Worm (Caenorhabditis elegans) whole organism, early embryonic: Measurements from ENCODE around the gene C05D12.3.
A peak's percentile ranks its signal among the peaks of the same experiment; 100 is the strongest.

Experiments
- B0310.2 ChIP-seq: sonication (generic microtip); optimal IDR thresholded peaks from 2 replicates; lab custom pipeline; 2016; ENCODE audit warnings: mild to moderate bottlenecking, missing genetic modification characterization, missing compliant biosample characterization
- F13C5.2 ChIP-seq: sonication (generic microtip); optimal IDR thresholded peaks from 2 replicates; lab custom pipeline; 2017; ENCODE audit warnings: mild to moderate bottlenecking, missing genetic modification characterization, inconsistent platforms, missing compliant biosample characterization
- aly-1 ChIP-seq: sonication (generic microtip); optimal IDR thresholded peaks from 2 replicates; lab custom pipeline; 2016; ENCODE audit warnings: missing genetic modification characterization, missing compliant biosample characterization
- ama-1 ChIP-seq: fragments of 150-350 bp; optimal IDR thresholded peaks from 2 replicates; lab custom pipeline; 2014
- ceh-13 ChIP-seq: fragments of 200-800 bp; sonication (Bioruptor generic); optimal IDR thresholded peaks from 2 replicates; lab custom pipeline; 2018; ENCODE audit warnings: mild to moderate bottlenecking, missing genetic modification characterization, missing compliant biosample characterization
- ceh-36 ChIP-seq: sonication (generic microtip); optimal IDR thresholded peaks from 2 replicates; lab custom pipeline; 2016; ENCODE audit warnings: missing genetic modification characterization, inconsistent platforms, missing compliant biosample characterization
- ets-7 ChIP-seq: sonication (generic microtip); optimal IDR thresholded peaks from 2 replicates; lab custom pipeline; 2016; ENCODE audit warnings: missing genotype, missing genetic modification characterization, missing compliant biosample characterization
- flt-1 ChIP-seq: fragments of 200-800 bp; sonication (Bioruptor generic); IDR thresholded peaks from 2 replicates; pipeline ENCODE4 v1.3.6; 2022; ENCODE audit warnings: missing genetic modification characterization, missing compliant biosample characterization
- hmbx-1 ChIP-seq: sonication (generic microtip); optimal IDR thresholded peaks from 2 replicates; lab custom pipeline; 2016; ENCODE audit warnings: mild to moderate bottlenecking, missing genetic modification characterization, missing compliant biosample characterization
- hmg-4 ChIP-seq: fragments of 200-800 bp; sonication (Bioruptor generic); optimal IDR thresholded peaks from 2 replicates; lab custom pipeline; 2018; ENCODE audit warnings: mild to moderate bottlenecking, missing genetic modification characterization, missing compliant biosample characterization
- hnd-1 ChIP-seq: sonication (generic microtip); optimal IDR thresholded peaks from 2 replicates; lab custom pipeline; 2016; ENCODE audit warnings: missing genetic modification characterization, missing compliant biosample characterization
- pes-1 ChIP-seq: fragments of 200-800 bp; sonication (Bioruptor generic); IDR thresholded peaks from 2 replicates; pipeline ENCODE4 v1.3.6; 2022; ENCODE audit warnings: missing genetic modification reagents, missing genetic modification characterization, missing compliant biosample characterization
- scrt-1 ChIP-seq: fragments of 200-800 bp; sonication (Bioruptor generic); IDR thresholded peaks from 2 replicates; pipeline ENCODE4 v1.3.6; 2022; ENCODE audit warnings: missing genetic modification characterization, missing compliant biosample characterization
- sea-1 ChIP-seq: fragments of 200-800 bp; sonication (Bioruptor generic); conservative IDR thresholded peaks from 2 replicates; pipeline ENCODE4 v1.3.6; 2022; ENCODE audit warnings: missing genetic modification characterization, missing compliant biosample characterization
- tbx-11 ChIP-seq: fragments of 200-800 bp; sonication (Bioruptor generic); IDR thresholded peaks from 2 replicates; pipeline ENCODE4 v1.3.6; 2022; ENCODE audit warnings: missing genetic modification characterization, missing compliant biosample characterization
- tbx-37 ChIP-seq: fragments of 200-800 bp; sonication (Bioruptor generic); conservative IDR thresholded peaks from 2 replicates; pipeline ENCODE4 v1.3.6; 2022; ENCODE audit warnings: missing genetic modification reagents, missing genetic modification characterization, missing compliant biosample characterization
- tra-4 ChIP-seq: sonication (generic microtip); optimal IDR thresholded peaks from 2 replicates; lab custom pipeline; 2017; ENCODE audit warnings: missing genetic modification characterization, missing compliant biosample characterization

C05D12.3 gene

DNA sequence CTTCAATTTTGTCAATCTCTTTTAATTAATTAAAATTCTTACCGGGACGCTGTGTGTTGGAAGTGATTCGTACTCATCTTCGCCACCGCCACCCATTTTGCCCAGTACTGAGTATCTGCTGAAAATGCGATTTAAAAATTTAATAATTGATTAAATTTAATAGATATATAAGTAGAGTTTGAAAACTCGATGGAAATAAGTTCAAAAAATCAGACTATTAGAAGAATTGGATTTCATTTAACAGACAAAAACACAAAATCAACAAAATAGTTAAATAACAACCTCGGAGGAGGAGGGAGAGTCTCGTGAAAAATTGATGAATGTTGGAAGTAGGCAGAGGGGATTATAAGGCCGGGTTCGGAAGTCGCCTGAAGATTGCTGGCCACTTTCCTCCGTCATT lies 46.9 kb downstream of the C05D12.3 start, which contains the start of gene mfn-1:
Gene mfn-1 (minus strand): TSS at position 101 of the 400 bp plus-strand sequence.
- TF ChIP-seq ceh-13 (no peak), hnd-1 (tag; lab: Kevin White, UChicago) (no peak), hmbx-1 (tag; lab: Kevin White, UChicago) (no peak), scrt-1 (GFP tag; lab: Robert Waterston, UW) (no peak), ama-1 (no peak), tbx-37 (GFP tag; lab: Robert Waterston, UW) (no peak), flt-1 (GFP tag; lab: Robert Waterston, UW) (no peak), tra-4 (no peak), F13C5.2 (tag; lab: Kevin White, UChicago) (no peak)

DNA sequence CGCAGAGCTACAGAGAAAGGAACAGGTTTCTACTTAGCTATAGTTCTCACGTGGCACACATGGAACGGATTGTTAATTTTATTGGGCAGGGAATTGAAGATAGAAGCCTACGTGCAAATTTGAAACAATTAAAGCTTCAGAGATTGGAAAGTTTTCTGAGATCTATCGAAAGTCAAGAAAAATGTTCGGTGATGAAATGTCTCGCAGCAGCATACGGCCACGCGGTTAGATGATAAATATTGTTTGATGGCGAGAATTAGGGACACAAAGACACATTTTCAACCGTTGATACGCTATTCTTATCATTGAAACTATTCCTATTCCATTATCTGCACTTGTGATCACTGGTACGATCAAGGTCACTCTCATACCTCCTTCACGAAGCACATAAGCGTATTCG lies 47.5 kb downstream of the C05D12.3 start:
- TF ChIP-seq hmg-4 (GFP tag; lab: Kevin White, UChicago) (no peak), ets-7 (tag; lab: Kevin White, UChicago) (no peak), hnd-1 (tag; lab: Kevin White, UChicago) (no peak), ceh-36 (no peak), sea-1 (GFP tag; lab: Robert Waterston, UW) (no peak), B0310.2 (no peak)

DNA sequence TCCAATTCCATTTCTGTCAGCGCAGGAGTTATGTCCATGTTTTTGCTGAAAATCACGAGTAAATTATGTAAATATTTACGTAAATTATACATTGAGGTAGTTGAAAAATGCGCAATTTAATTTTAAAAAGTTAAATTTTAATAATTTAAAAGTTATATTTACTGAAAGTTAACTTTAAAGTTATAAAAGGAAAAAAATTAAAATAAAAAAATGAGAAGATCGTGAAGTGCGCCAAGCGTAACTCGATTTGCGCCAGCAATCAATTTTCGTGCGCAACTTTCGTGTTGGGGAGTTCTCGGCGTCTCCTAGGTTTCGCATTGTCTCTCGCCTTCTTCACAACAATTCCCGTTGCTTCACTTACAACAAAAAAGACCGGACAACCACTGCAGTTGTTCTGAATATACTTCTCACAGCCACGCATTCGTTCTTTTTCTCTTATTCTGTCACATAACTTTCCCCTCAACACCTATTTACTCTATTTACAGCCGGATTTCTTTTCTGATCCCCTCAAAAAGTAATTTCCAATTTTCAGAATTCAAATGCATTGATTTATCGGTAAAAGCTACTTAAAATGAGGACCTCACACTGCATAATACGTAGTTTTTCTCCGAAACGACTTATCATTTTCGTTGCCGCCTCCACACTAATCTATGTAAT lies 48.6 kb downstream of the C05D12.3 start, which contains the start of the genes metl-1 and W02B12.11:
Gene metl-1 (minus strand): TSS at position 51 of the 657 bp plus-strand sequence.
Gene W02B12.11 (plus strand): TSS at position 337 of the 657 bp plus-strand sequence.
- TF ChIP-seq tbx-37 (GFP tag; lab: Robert Waterston, UW) (peak; percentile 62; the same call in 1 of the 2 replicates), hmg-4 (GFP tag; lab: Kevin White, UChicago) (peak; percentile 22), tbx-11 (GFP tag; lab: Robert Waterston, UW) (no peak), flt-1 (GFP tag; lab: Robert Waterston, UW) (peak; percentile 72), hnd-1 (tag; lab: Kevin White, UChicago) (no peak), F13C5.2 (tag; lab: Kevin White, UChicago) (peak; percentile 44), aly-1 (tag; lab: Kevin White, UChicago) (no peak), B0310.2 (no peak)

DNA sequence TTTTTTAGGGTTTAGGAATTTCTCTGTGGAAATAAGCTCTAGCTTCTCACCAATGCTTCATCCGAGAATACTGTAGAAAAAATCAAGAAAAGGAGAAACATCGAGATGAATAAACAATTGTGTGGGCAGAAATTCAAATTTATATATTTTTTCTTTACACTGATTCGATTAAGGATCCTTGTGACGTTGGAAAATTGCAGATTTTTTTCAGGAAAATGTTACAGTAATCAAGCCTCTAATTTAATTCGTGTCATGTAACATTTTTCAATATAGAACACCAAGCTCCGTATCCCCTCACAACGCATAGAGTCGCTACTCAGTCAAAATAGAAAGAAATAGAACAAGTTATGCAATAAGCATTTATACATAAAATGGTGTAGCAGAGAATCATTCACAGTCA lies 51.3 kb downstream of the C05D12.3 start, which contains the start of gene W02B12.16:
Gene W02B12.16 (minus strand): TSS at position 101 of the 400 bp plus-strand sequence.
- no peak for TF ChIP-seq B0310.2
- TF ChIP-seq flt-1 (GFP tag; lab: Robert Waterston, UW): no peak
- TF ChIP-seq ceh-13: no peak
- TF ChIP-seq scrt-1 (GFP tag; lab: Robert Waterston, UW): no peak
- no peak for TF ChIP-seq pes-1 (GFP tag; lab: Robert Waterston, UW)
- no peak for TF ChIP-seq hnd-1 (tag; lab: Kevin White, UChicago)
- TF ChIP-seq tbx-37 (GFP tag; lab: Robert Waterston, UW): no peak
- TF ChIP-seq ama-1: no peak
- TF ChIP-seq ets-7 (tag; lab: Kevin White, UChicago): no peak
- no peak for TF ChIP-seq tra-4
- TF ChIP-seq aly-1 (tag; lab: Kevin White, UChicago): no peak
- TF ChIP-seq ceh-36: no peak
- TF ChIP-seq hmg-4 (GFP tag; lab: Kevin White, UChicago): no peak
- TF ChIP-seq tbx-11 (GFP tag; lab: Robert Waterston, UW): no peak
- no peak for TF ChIP-seq hmbx-1 (tag; lab: Kevin White, UChicago)
- TF ChIP-seq sea-1 (GFP tag; lab: Robert Waterston, UW): no peak

DNA sequence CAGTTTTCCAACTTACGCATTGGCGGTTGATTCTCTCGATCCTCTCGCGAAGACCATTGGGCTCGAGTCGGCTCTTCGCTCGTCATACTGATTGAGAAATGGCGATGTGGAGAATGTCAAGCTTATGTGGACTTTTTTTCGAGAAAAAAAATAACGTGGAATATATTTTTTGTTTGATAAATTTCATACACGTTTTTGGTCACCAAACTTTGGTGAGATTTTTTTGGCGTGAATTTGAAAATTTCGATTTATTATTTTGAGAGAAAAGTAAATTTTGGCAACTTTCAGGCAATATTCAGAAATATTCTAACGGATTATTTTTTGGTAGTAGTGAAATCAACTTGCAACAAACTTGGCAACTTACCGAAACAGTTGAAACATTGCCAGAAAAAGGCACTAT lies 54.0 kb downstream of the C05D12.3 start, which contains the start of gene W02B12.12:
Gene W02B12.12 (minus strand): TSS at position 101 of the 400 bp plus-strand sequence.
- TF ChIP-seq hmbx-1 (tag; lab: Kevin White, UChicago): no peak
- no peak for TF ChIP-seq pes-1 (GFP tag; lab: Robert Waterston, UW)
- TF ChIP-seq sea-1 (GFP tag; lab: Robert Waterston, UW): no peak
- no peak for TF ChIP-seq flt-1 (GFP tag; lab: Robert Waterston, UW)
- TF ChIP-seq tbx-37 (GFP tag; lab: Robert Waterston, UW): no peak
- no peak for TF ChIP-seq F13C5.2 (tag; lab: Kevin White, UChicago)
- TF ChIP-seq tbx-11 (GFP tag; lab: Robert Waterston, UW): no peak
- TF ChIP-seq hnd-1 (tag; lab: Kevin White, UChicago): no peak
- TF ChIP-seq scrt-1 (GFP tag; lab: Robert Waterston, UW): no peak
- no peak for TF ChIP-seq B0310.2
- no peak for TF ChIP-seq aly-1 (tag; lab: Kevin White, UChicago)
- no peak for TF ChIP-seq ceh-13
- TF ChIP-seq hmg-4 (GFP tag; lab: Kevin White, UChicago): no peak
